Worm (Caenorhabditis elegans) whole organism, young adult: ENCODE results near the gene tag-234.
A peak's percentile ranks its signal among the peaks of the same experiment; 100 is the strongest.

Experiments
- B0336.3 ChIP-seq: fragments of 200-800 bp; sonication (Bioruptor generic); IDR thresholded peaks from 2 replicates; pipeline ENCODE4 v1.3.6; 2022; ENCODE audit warnings: missing genetic modification characterization, missing compliant biosample characterization
- C06A6.2 ChIP-seq: fragments of 200-800 bp; sonication (Bioruptor generic); conservative IDR thresholded peaks from 2 replicates; pipeline ENCODE4 v1.3.6; 2022; ENCODE audit warnings: missing genetic modification characterization, missing compliant biosample characterization
- F39B2.1 ChIP-seq: fragments of 200-800 bp; sonication (Bioruptor generic); IDR thresholded peaks from 2 replicates; pipeline ENCODE4 v1.3.6; 2022; ENCODE audit warnings: missing genetic modification reagents, missing genetic modification characterization, missing compliant biosample characterization
- F57A8.1 ChIP-seq: fragments of 200-800 bp; sonication (Bioruptor generic); optimal IDR thresholded peaks from 2 replicates; lab custom pipeline; 2018; ENCODE audit warnings: mild to moderate bottlenecking, missing genetic modification characterization, moderate library complexity, missing compliant biosample characterization
- F57C9.4 ChIP-seq: sonication (generic microtip); optimal IDR thresholded peaks from 2 replicates; lab custom pipeline; 2017; ENCODE audit warnings: mild to moderate bottlenecking, missing genetic modification characterization, missing compliant biosample characterization
- Y53G8AR.9 ChIP-seq: fragments of 200-800 bp; sonication (Bioruptor generic); conservative IDR thresholded peaks from 2 replicates; pipeline ENCODE4 v1.3.6; 2022; ENCODE audit warnings: missing genetic modification reagents, missing genetic modification characterization, missing compliant biosample characterization
- Y56A3A.18 ChIP-seq: fragments of 200-800 bp; sonication (Bioruptor generic); IDR thresholded peaks from 2 replicates; pipeline ENCODE4 v1.3.6; 2022; ENCODE audit warnings: missing genetic modification reagents, missing genetic modification characterization, missing compliant biosample characterization
- attf-3 ChIP-seq: fragments of 200-800 bp; sonication (Bioruptor generic); conservative IDR thresholded peaks from 2 replicates; pipeline ENCODE4 v1.3.6; 2022; ENCODE audit warnings: missing genetic modification reagents, missing genetic modification characterization, missing compliant biosample characterization
- cebp-1 ChIP-seq, 2 experiments: fragments of 200-800 bp in 1 of 2; sonication (Bioruptor generic) in 1 of 2; sonication (generic microtip) in 1 of 2; IDR thresholded peaks in 1 of 2; optimal IDR thresholded peaks in 1 of 2; 2 replicates each; pipeline versions ENCODE4 v1.3.6 to Lab custom; 2017 to 2022; ENCODE audit warnings: missing compliant biosample characterization in 2 of 2, missing genetic modification characterization in 2 of 2, mild to moderate bottlenecking in 1 of 2, missing genetic modification reagents in 1 of 2, moderate library complexity in 1 of 2
- dox-1 ChIP-seq: fragments of 200-800 bp; sonication (Bioruptor generic); IDR thresholded peaks from 2 replicates; pipeline ENCODE4 v1.3.6; 2022; ENCODE audit warnings: missing genetic modification reagents, missing genetic modification characterization, missing compliant biosample characterization
- efl-1 ChIP-seq: fragments of 150-350 bp; optimal IDR thresholded peaks from 2 replicates; lab custom pipeline; 2014; ENCODE audit warnings: missing biosample characterization, missing genetic modification reagents, missing genetic modification characterization
- egl-18 ChIP-seq: fragments of 200-800 bp; sonication (Bioruptor generic); IDR thresholded peaks from 2 replicates; pipeline ENCODE4 v1.3.6; 2022; ENCODE audit warnings: missing genetic modification reagents, missing genetic modification characterization, missing compliant biosample characterization
- gei-17 ChIP-seq: fragments of 200-800 bp; sonication (Bioruptor generic); optimal IDR thresholded peaks from 2 replicates; lab custom pipeline; 2018; ENCODE audit warnings: mild to moderate bottlenecking, missing genetic modification characterization, missing compliant biosample characterization
- hlh-26 ChIP-seq: fragments of 200-800 bp; sonication (Bioruptor generic); conservative IDR thresholded peaks from 2 replicates; pipeline ENCODE4 v1.3.6; 2022; ENCODE audit warnings: missing genetic modification reagents, missing genetic modification characterization, missing compliant biosample characterization
- hmg-1.2 ChIP-seq: fragments of 200-800 bp; sonication (Bioruptor generic); IDR thresholded peaks from 2 replicates; pipeline ENCODE4 v1.3.6; 2022; ENCODE audit warnings: missing genetic modification reagents, missing genetic modification characterization, missing compliant biosample characterization
- hrde-1 ChIP-seq: sonication (generic microtip); optimal IDR thresholded peaks from 2 replicates; lab custom pipeline; 2016; ENCODE audit warnings: missing genetic modification characterization, mild to moderate bottlenecking, missing compliant biosample characterization, moderate library complexity, missing genotype, missing genetic modification reagents, borderline replicate concordance
- lin-26 ChIP-seq: fragments of 200-800 bp; sonication (Bioruptor generic); IDR thresholded peaks from 2 replicates; pipeline ENCODE4 v1.3.6; 2022; ENCODE audit warnings: missing genetic modification reagents, missing genetic modification characterization, missing compliant biosample characterization
- lin-40 ChIP-seq: sonication (generic microtip); optimal IDR thresholded peaks from 2 replicates; lab custom pipeline; 2016; ENCODE audit warnings: missing genetic modification characterization, mild to moderate bottlenecking, missing compliant biosample characterization, missing genotype, missing genetic modification reagents
- lin-54 ChIP-seq: fragments of 200-800 bp; sonication (Bioruptor generic); optimal IDR thresholded peaks from 2 replicates; lab custom pipeline; 2018; ENCODE audit warnings: mild to moderate bottlenecking, missing genetic modification characterization, missing compliant biosample characterization
- lsy-27 ChIP-seq: sonication (generic microtip); optimal IDR thresholded peaks from 2 replicates; lab custom pipeline; 2017; ENCODE audit warnings: missing genetic modification characterization, mild to moderate bottlenecking, missing compliant biosample characterization, antibody characterized with exemption, missing genotype, borderline replicate concordance; ENCODE audit not compliant: insufficient read depth
- madf-8 ChIP-seq: fragments of 200-800 bp; sonication (Bioruptor generic); conservative IDR thresholded peaks from 2 replicates; pipeline ENCODE4 v1.3.6; 2022; ENCODE audit warnings: missing genetic modification reagents, missing genetic modification characterization, missing compliant biosample characterization
- mcd-1 ChIP-seq: fragments of 200-800 bp; sonication (Bioruptor generic); IDR thresholded peaks from 2 replicates; pipeline ENCODE4 v1.3.6; 2022; ENCODE audit warnings: missing genetic modification reagents, missing genetic modification characterization, missing compliant biosample characterization
- mel-28 ChIP-seq: sonication (generic microtip); optimal IDR thresholded peaks from 2 replicates; lab custom pipeline; 2016; ENCODE audit warnings: borderline replicate concordance, mild to moderate bottlenecking, missing genetic modification characterization, missing compliant biosample characterization
- nfya-1 ChIP-seq: sonication (generic microtip); optimal IDR thresholded peaks from 2 replicates; lab custom pipeline; 2017; ENCODE audit warnings: antibody characterized with exemption, missing compliant biosample characterization, missing genetic modification characterization, borderline replicate concordance; ENCODE audit not compliant: insufficient read depth
- nfyb-1 ChIP-seq: fragments of 200-800 bp; sonication (Bioruptor generic); IDR thresholded peaks from 2 replicates; pipeline ENCODE4 v1.3.6; 2022; ENCODE audit warnings: missing genetic modification reagents, missing genetic modification characterization, missing compliant biosample characterization
- nhr-80 ChIP-seq: sonication (generic microtip); optimal IDR thresholded peaks from 2 replicates; lab custom pipeline; 2016; ENCODE audit warnings: missing genetic modification characterization, missing compliant biosample characterization
- nhr-90 ChIP-seq: sonication (generic microtip); optimal IDR thresholded peaks from 2 replicates; lab custom pipeline; 2016; ENCODE audit warnings: missing genotype, mild to moderate bottlenecking, missing genetic modification characterization, missing compliant biosample characterization
- rpc-1 ChIP-seq, 2 experiments: fragments of 150-350 bp in 1 of 2; sonication (generic microtip) in 1 of 2; optimal IDR thresholded peaks; 2 replicates each; lab custom pipeline; 2014 to 2018; ENCODE audit warnings: missing biosample characterization in 1 of 2, missing genetic modification characterization in 1 of 2, missing genetic modification reagents in 1 of 2, missing genotype in 1 of 2
- sea-2 ChIP-seq: fragments of 200-800 bp; sonication (Bioruptor generic); IDR thresholded peaks from 2 replicates; pipeline ENCODE4 v1.3.6; 2022; ENCODE audit warnings: missing genetic modification characterization, missing compliant biosample characterization
- snpc-3.4 ChIP-seq: sonication (generic microtip); optimal IDR thresholded peaks from 2 replicates; lab custom pipeline; 2017; ENCODE audit warnings: missing genetic modification characterization, mild to moderate bottlenecking, missing compliant biosample characterization, antibody characterized with exemption, moderate library complexity, missing genotype, missing genetic modification reagents
- ztf-3 ChIP-seq: fragments of 200-800 bp; sonication (Bioruptor generic); optimal IDR thresholded peaks from 2 replicates; lab custom pipeline; 2018; ENCODE audit warnings: mild to moderate bottlenecking, missing genetic modification characterization, missing compliant biosample characterization

tag-234 gene

ce11 chrII:5819655-5820054, 44.3 kb upstream of the tag-234 start (continued):
- TF ChIP-seq cebp-1 (GFP tag; IDR thresholded peaks at IDR 0.05; lab: Robert Waterston, UW) (no peak), cebp-1 (tag; optimal IDR thresholded peaks at IDR 0.05; lab: Kevin White, UChicago) (no peak), C06A6.2 (GFP tag; lab: Robert Waterston, UW) (no peak), F57A8.1 (no peak), Y56A3A.18 (no peak), egl-18 (GFP tag; lab: Robert Waterston, UW) (no peak), F39B2.1 (GFP tag; lab: Robert Waterston, UW) (no peak), ztf-3 (no peak), F57C9.4 (tag; lab: Kevin White, UChicago) (no peak), gei-17 (GFP tag; lab: Kevin White, UChicago) (no peak), snpc-3.4 (tag; lab: Kevin White, UChicago) (no peak), lin-54 (GFP tag; lab: Kevin White, UChicago) (peak; percentile 15)

ce11 chrII:5820282-5820762, 43.7 kb upstream of the tag-234 start, which contains the start of gene ehs-1:
TSS of gene ehs-1 (plus strand) at chrII:5820712.
- TF ChIP-seq lin-26 (GFP tag; lab: Robert Waterston, UW) (no peak), nfyb-1 (GFP tag; lab: Robert Waterston, UW) (0 out of 2 replicates have a peak, but pooled peaks have one; percentile 8), hmg-1.2 (GFP tag; lab: Robert Waterston, UW) (0 out of 2 replicates have a peak, but pooled peaks have one; percentile 4)

DNA sequence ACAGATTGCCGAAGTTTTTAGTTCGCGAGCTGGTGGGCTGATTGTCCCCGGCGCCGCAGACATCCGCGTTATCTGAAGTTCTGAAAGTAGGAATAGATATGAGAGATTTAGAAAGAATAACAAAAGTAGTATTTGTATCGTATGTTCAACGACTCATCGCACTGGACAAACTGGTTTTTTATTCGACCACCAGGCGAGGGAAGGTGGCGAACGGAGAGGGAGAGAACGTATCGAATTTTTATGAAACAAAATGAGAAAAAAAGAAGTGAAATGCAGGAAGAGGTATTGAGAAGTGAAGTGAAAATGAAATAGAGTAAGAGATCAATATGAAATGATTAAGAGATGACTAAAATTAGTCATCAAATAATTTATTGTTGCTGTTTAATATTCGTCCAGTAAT, 36.6 kb upstream of the tag-234 start, which contains the start of gene tbc-2:
TSS of gene tbc-2 (minus strand) at position 80 of the 400 bp plus-strand sequence.
- TF ChIP-seq nfya-1 (tag; lab: Kevin White, UChicago) = no peak
- TF ChIP-seq efl-1 = no peak
- TF ChIP-seq madf-8 (GFP tag; lab: Robert Waterston, UW) = no peak
- TF ChIP-seq lin-54 (GFP tag; lab: Kevin White, UChicago) = no peak
- no peak for TF ChIP-seq mel-28
- TF ChIP-seq attf-3 = no peak
- TF ChIP-seq nhr-90 (tag; lab: Kevin White, UChicago) = no peak
- TF ChIP-seq sea-2 (GFP tag; lab: Robert Waterston, UW) = no peak
- no peak for TF ChIP-seq rpc-1 (optimal IDR thresholded peaks at IDR 0.05; lab: Kevin White, UChicago)
- TF ChIP-seq rpc-1 (tag; optimal IDR thresholded peaks at IDR 0.05; lab: Kevin White, UChicago) = no peak
- TF ChIP-seq lsy-27 (tag; lab: Kevin White, UChicago) = no peak
- TF ChIP-seq B0336.3 = no peak
- no peak for TF ChIP-seq lin-26 (GFP tag; lab: Robert Waterston, UW)
- TF ChIP-seq mcd-1 (GFP tag; lab: Robert Waterston, UW) = no peak
- no peak for TF ChIP-seq hlh-26 (GFP tag; lab: Robert Waterston, UW)

DNA sequence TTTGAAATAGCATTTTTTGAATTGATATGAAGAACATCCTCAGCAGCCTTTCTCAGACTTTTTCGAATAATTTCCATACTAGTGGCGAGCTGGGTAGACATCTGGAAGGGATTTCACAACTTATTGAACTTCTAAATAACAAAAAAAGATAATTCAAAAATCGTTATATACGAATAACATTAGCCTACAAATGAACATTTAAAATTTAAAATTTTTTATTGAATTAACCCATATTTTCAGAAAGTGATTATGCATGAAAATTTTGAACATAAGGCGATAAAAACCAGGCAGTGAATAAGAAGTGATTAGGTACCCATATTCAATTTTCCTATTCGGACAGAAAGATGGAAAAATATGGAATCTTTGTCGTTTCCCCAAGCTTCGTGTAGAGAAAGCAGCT, 35.5 kb upstream of the tag-234 start, which contains the start of gene ZK1248.11:
TSS of gene ZK1248.11 (minus strand) at position 101 of the 400 bp plus-strand sequence.
- TF ChIP-seq lin-40 (tag; lab: Kevin White, UChicago) (no peak), dox-1 (no peak), hrde-1 (tag; lab: Kevin White, UChicago) (no peak)

- TF ChIP-seq dox-1 (peak; percentile 23; the same call in 1 of the 2 replicates), Y53G8AR.9 (0 out of 2 replicates have a peak, but pooled peaks have one; percentile 8), nfyb-1 (GFP tag; lab: Robert Waterston, UW) (0 out of 2 replicates have a peak, but pooled peaks have one; percentile 23), F57A8.1 (no peak), nhr-80 (peak; percentile 52)
Observed at ce11 chrII:5829940-5830424, 34.0 kb upstream of the tag-234 start, which contains the start of gene col-74. TSS of gene col-74 (plus strand) at chrII:5830374.
